Fruit fly (Drosophila melanogaster): ENCODE data around the gene CG16782.

The CG16782 gene

DNA sequence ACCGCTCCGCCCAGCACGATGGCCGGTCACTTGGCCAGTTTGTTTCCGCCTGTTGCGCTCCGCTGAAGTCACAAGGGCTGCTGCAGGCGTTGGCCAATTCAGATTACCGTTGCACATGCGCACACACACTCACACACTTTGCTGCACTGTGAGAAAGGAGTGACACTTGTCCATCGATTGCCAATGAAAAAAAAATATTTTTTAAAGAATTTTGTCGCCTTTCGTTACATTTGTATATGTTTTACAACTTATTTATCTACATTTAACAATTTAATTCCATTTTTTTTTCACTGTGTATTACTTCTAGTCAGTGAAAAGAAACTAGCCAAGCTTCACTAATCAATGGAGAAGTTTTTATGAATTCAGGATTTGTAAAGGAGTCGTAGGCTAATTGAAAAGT lies 16.0 kb upstream of the CG16782 start (continued):
- TF ChIP-seq Hmx (GFP tag; optimal IDR thresholded peaks at IDR 0.05) (no peak), CG12942 (GFP tag; optimal IDR thresholded peaks at IDR 0.05) (peak; percentile 24), Mes4 (GFP tag; optimal IDR thresholded peaks at IDR 0.05) (no peak), CG8089 (GFP tag; optimal IDR thresholded peaks at IDR 0.05) (peak; percentile 25), Max (GFP tag; optimal IDR thresholded peaks at IDR 0.05) (peak; percentile 3), CG15514 (GFP tag; optimal IDR thresholded peaks at IDR 0.05) (no peak), CG6813 (GFP tag; optimal IDR thresholded peaks at IDR 0.05) (no peak), CG31224 (GFP tag; IDR thresholded peaks at IDR 0.05) (no peak), CG15696 (tag; optimal IDR thresholded peaks at IDR 0.05) (peak; percentile 20), Ets65A (GFP tag) (no peak), zfh2 (GFP tag; optimal IDR thresholded peaks at IDR 0.05) (no peak), Hand (GFP tag; optimal IDR thresholded peaks at IDR 0.05) (no peak), BtbVII (GFP tag; optimal IDR thresholded peaks at IDR 0.05) (no peak), Trl (optimal IDR thresholded peaks at IDR 0.05) (no peak), Trl (GFP tag; optimal IDR thresholded peaks at IDR 0.05) (no peak), CG6175 (GFP tag; IDR thresholded peaks at IDR 0.05) (no peak), pan (optimal IDR thresholded peaks at IDR 0.05) (no peak), pan (GFP tag; optimal IDR thresholded peaks at IDR 0.05 in 1 of 2, IDR thresholded peaks at IDR 0.05 in 1 of 2) (peak in 1 of 2 experiments; percentile 34), sc (optimal IDR thresholded peaks at IDR 0.05) (no peak), sc (GFP tag; optimal IDR thresholded peaks at IDR 0.05) (peak; percentile 50), CG17568 (GFP tag; optimal IDR thresholded peaks at IDR 0.05) (no peak), tna (GFP tag; IDR thresholded peaks at IDR 0.05; ENCODE audit: partially characterized antibody) (no peak), CG9876 (GFP tag; optimal IDR thresholded peaks at IDR 0.05) (no peak), CG18262 (tag; optimal IDR thresholded peaks at IDR 0.05) (peak; percentile 51), croc (GFP tag; conservative IDR thresholded peaks at IDR 0.05) (no peak), CG10654 (GFP tag; optimal IDR thresholded peaks at IDR 0.05) (peak; percentile 33), HLH3B (GFP tag; IDR thresholded peaks at IDR 0.05) (peak; percentile 17; the same call in 1 of the 2 replicates), Dll (GFP tag; IDR thresholded peaks at IDR 0.05; ENCODE audit: partially characterized antibody) (no peak), CG12236 (GFP tag; optimal IDR thresholded peaks at IDR 0.05) (no peak), CG31441 (GFP tag; IDR thresholded peaks at IDR 0.05) (peak; percentile 52), chn (GFP tag; optimal IDR thresholded peaks at IDR 0.05) (peak; percentile 35), HmgZ (tag; optimal IDR thresholded peaks at IDR 0.05) (no peak), CG10979 (tag; optimal IDR thresholded peaks at IDR 0.05) (peak; percentile 61), CG7963 (GFP tag; IDR thresholded peaks at IDR 0.05; ENCODE audit: partially characterized antibody) (no peak), MBD-R2 (GFP tag; IDR thresholded peaks at IDR 0.05) (no peak), CG7357 (GFP tag; IDR thresholded peaks at IDR 0.05) (no peak), slbo (GFP tag; IDR thresholded peaks at IDR 0.05) (no peak), CG2202 (tag; optimal IDR thresholded peaks at IDR 0.05) (peak; percentile 6), CG12659 (GFP tag; optimal IDR thresholded peaks at IDR 0.05) (no peak), CG7745 (tag; optimal IDR thresholded peaks at IDR 0.05) (no peak), CG33557 (GFP tag; optimal IDR thresholded peaks at IDR 0.05) (no peak), Jarid2 (GFP tag; optimal IDR thresholded peaks at IDR 0.05) (no peak), dmrt11E (tag; optimal IDR thresholded peaks at IDR 0.05) (peak; percentile 55), Med (GFP tag) (peak; percentile 78), CG3281 (GFP tag; optimal IDR thresholded peaks at IDR 0.05) (no peak), btn (GFP tag; optimal IDR thresholded peaks at IDR 0.05) (no peak), CG8281 (tag; optimal IDR thresholded peaks at IDR 0.05) (no peak), Deaf1 (tag; optimal IDR thresholded peaks at IDR 0.05) (no peak), hb (GFP tag; IDR thresholded peaks at IDR 0.05; ENCODE audit: partially characterized antibody) (no peak), CG4707 (GFP tag; optimal IDR thresholded peaks at IDR 0.05) (no peak), CG8765 (GFP tag; IDR thresholded peaks at IDR 0.05) (no peak), Sry-δ (GFP tag; optimal IDR thresholded peaks at IDR 0.05) (no peak)
